Fruit fly (Drosophila melanogaster): ENCODE data around the gene ATPsynD.

DNA sequence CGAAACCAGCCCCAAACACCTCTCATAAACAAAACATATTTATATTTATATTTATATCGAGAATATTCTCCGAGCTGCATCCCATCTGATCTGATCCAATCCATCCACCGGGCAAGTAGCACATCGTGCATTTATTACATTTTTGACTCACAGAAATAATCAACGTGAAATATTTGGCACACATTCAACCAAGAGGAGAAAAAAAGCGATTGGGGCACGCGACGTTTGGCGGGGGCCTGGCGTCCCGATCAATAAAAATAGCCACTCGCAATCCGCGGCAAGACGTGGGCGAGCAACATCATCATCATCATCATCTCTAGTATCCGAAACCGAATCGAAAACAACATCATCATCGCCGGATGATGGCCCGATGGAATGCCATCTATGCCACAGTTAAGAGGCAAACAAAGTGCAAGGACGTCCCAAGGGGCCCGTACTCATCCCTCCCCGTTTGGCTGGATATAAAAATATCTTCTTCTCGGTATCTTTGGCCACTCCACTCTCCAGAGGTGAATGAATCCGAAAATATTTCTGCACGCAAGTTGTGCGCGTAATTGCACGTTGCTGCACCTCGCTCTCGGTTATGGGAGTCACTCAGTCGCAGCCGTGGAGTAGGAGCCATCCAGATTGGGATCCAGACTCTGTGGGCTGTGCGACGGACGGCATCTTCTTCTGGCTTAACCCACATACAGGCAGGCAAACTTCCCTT lies 14.0 kb upstream of the ATPsynD start:
- TF ChIP-seq CG14711 (tag; optimal IDR thresholded peaks at IDR 0.05) (no peak), CG7101 (tag; optimal IDR thresholded peaks at IDR 0.05) (no peak), CG33017 (tag; optimal IDR thresholded peaks at IDR 0.05) (no peak), CG5204 (GFP tag; optimal IDR thresholded peaks at IDR 0.05) (no peak), tj (GFP tag; optimal IDR thresholded peaks at IDR 0.05) (no peak), ovo (GFP tag; optimal IDR thresholded peaks at IDR 0.05) (no peak)
